Fruit fly (Drosophila melanogaster) S2 (cell line): Measurements from ENCODE around the gene CG12523.

Experiments
- CG8478 ChIP-seq: fragments of >200 bp; optimal IDR thresholded peaks from 2 replicates; lab custom pipeline; 2018
- CTCF ChIP-seq, 2 experiments: fragments of >200 bp; optimal IDR thresholded peaks; 2 replicates each; lab custom pipeline; 2018

dm6 chr3L:10773585-10773984 is 27.4 kb upstream of the CG12523 start:
- TF ChIP-seq CG8478, result no peak
- TF ChIP-seq CTCF (optimal IDR thresholded peaks at IDR 0.05; lab: Kevin White, UChicago), result no peak
